Worm (Caenorhabditis elegans) whole organism, late embryonic: ENCODE measurements around the gene srt-44.

Source experiments
- K02D7.2 ChIP-seq: sonication (generic microtip); optimal IDR thresholded peaks from 2 replicates; lab custom pipeline; 2017; ENCODE audit warnings: mild to moderate bottlenecking, missing genetic modification characterization, missing compliant biosample characterization
- K09A11.1 ChIP-seq: sonication (generic microtip); optimal IDR thresholded peaks from 2 replicates; lab custom pipeline; 2017; ENCODE audit warnings: antibody characterized with exemption, mild to moderate bottlenecking, missing genetic modification characterization, missing compliant biosample characterization; ENCODE audit not compliant: insufficient read depth
- Y22D7AL.16 ChIP-seq: sonication (generic microtip); optimal IDR thresholded peaks from 2 replicates; lab custom pipeline; 2016; ENCODE audit warnings: missing genetic modification characterization, missing compliant biosample characterization
- ceh-14 ChIP-seq: sonication (generic microtip); optimal IDR thresholded peaks from 2 replicates; lab custom pipeline; 2016; ENCODE audit warnings: missing genotype, missing genetic modification characterization, missing compliant biosample characterization
- ceh-18 ChIP-seq: sonication (generic microtip); optimal IDR thresholded peaks from 2 replicates; lab custom pipeline; 2016; ENCODE audit warnings: missing genetic modification characterization, missing compliant biosample characterization
- ceh-22 ChIP-seq: sonication (generic microtip); optimal IDR thresholded peaks from 2 replicates; lab custom pipeline; 2017; ENCODE audit warnings: missing biosample characterization, missing genetic modification characterization
- ceh-30 ChIP-seq: fragments of 150-350 bp; optimal IDR thresholded peaks from 2 replicates; lab custom pipeline; 2014; ENCODE audit warnings: missing biosample characterization, missing genetic modification characterization
- ceh-31 ChIP-seq: sonication (generic microtip); optimal IDR thresholded peaks from 2 replicates; lab custom pipeline; 2016; ENCODE audit warnings: missing genetic modification characterization, missing compliant biosample characterization
- ceh-6 ChIP-seq: fragments of 200-800 bp; sonication (Bioruptor generic); optimal IDR thresholded peaks from 2 replicates; lab custom pipeline; 2018; ENCODE audit warnings: mild to moderate bottlenecking, missing genetic modification characterization, missing compliant biosample characterization
- dmd-4 ChIP-seq: sonication (generic microtip); optimal IDR thresholded peaks from 2 replicates; lab custom pipeline; 2016; ENCODE audit warnings: borderline replicate concordance, missing genetic modification characterization, missing compliant biosample characterization
- elt-2 ChIP-seq: sonication (generic microtip); optimal IDR thresholded peaks from 2 replicates; lab custom pipeline; 2016; ENCODE audit warnings: missing genetic modification reagents, missing genetic modification characterization, missing compliant biosample characterization
- elt-4 ChIP-seq: sonication (generic microtip); optimal IDR thresholded peaks from 2 replicates; lab custom pipeline; 2016; ENCODE audit warnings: missing genetic modification characterization, missing compliant biosample characterization
- eyg-1 ChIP-seq: sonication (generic microtip); optimal IDR thresholded peaks from 2 replicates; lab custom pipeline; 2016; ENCODE audit warnings: missing genotype, missing genetic modification characterization, missing compliant biosample characterization
- fkh-10 ChIP-seq: fragments of 150-350 bp; optimal IDR thresholded peaks from 2 replicates; lab custom pipeline; 2014; ENCODE audit warnings: missing biosample characterization, missing genetic modification reagents, missing genetic modification characterization
- hlh-30 ChIP-seq: sonication (generic microtip); optimal IDR thresholded peaks from 2 replicates; lab custom pipeline; 2017; ENCODE audit warnings: antibody characterized with exemption, missing genetic modification characterization, missing compliant biosample characterization; ENCODE audit not compliant: insufficient read depth
- hlh-6 ChIP-seq: sonication (generic microtip); optimal IDR thresholded peaks from 2 replicates; lab custom pipeline; 2016; ENCODE audit warnings: missing genotype, missing genetic modification characterization, missing compliant biosample characterization
- hlh-8 ChIP-seq: sonication (generic microtip); optimal IDR thresholded peaks from 2 replicates; lab custom pipeline; 2016; ENCODE audit warnings: missing genotype, missing genetic modification characterization, missing compliant biosample characterization
- lim-6 ChIP-seq: sonication (generic microtip); optimal IDR thresholded peaks from 2 replicates; lab custom pipeline; 2016; ENCODE audit warnings: missing genetic modification characterization, missing compliant biosample characterization
- lin-11 ChIP-seq: fragments of 200-800 bp; sonication (Bioruptor generic); optimal IDR thresholded peaks from 2 replicates; lab custom pipeline; 2018; ENCODE audit warnings: mild to moderate bottlenecking, missing genetic modification characterization, missing compliant biosample characterization
- nfya-1 ChIP-seq: sonication (generic microtip); optimal IDR thresholded peaks from 2 replicates; lab custom pipeline; 2017; ENCODE audit warnings: missing genetic modification characterization, mild to moderate bottlenecking, missing compliant biosample characterization, antibody characterized with exemption, moderate library complexity
- nhr-11 ChIP-seq: fragments of 150-350 bp; optimal IDR thresholded peaks from 2 replicates; lab custom pipeline; 2014; ENCODE audit warnings: missing biosample characterization, missing genetic modification characterization
- pat-9 ChIP-seq: fragments of 200-800 bp; sonication (Bioruptor generic); optimal IDR thresholded peaks from 2 replicates; lab custom pipeline; 2018; ENCODE audit warnings: mild to moderate bottlenecking, missing genetic modification characterization, moderate library complexity, missing compliant biosample characterization
- pax-1 ChIP-seq: fragments of 150-350 bp; optimal IDR thresholded peaks from 2 replicates; lab custom pipeline; 2014; ENCODE audit warnings: missing biosample characterization, missing genetic modification characterization
- pha-2 ChIP-seq: sonication (generic microtip); optimal IDR thresholded peaks from 2 replicates; lab custom pipeline; 2017; ENCODE audit warnings: mild to moderate bottlenecking, missing genetic modification characterization, missing compliant biosample characterization
- pha-4 ChIP-seq: fragments of 150-350 bp; optimal IDR thresholded peaks from 2 replicates; lab custom pipeline; 2018; ENCODE audit warnings: missing biosample characterization, missing genetic modification reagents, missing genetic modification characterization
- pros-1 ChIP-seq: fragments of 150-350 bp; optimal IDR thresholded peaks from 2 replicates; lab custom pipeline; 2014; ENCODE audit warnings: missing biosample characterization, missing genetic modification reagents, missing genetic modification characterization
- rnt-1 ChIP-seq: sonication (generic microtip); optimal IDR thresholded peaks from 2 replicates; lab custom pipeline; 2016; ENCODE audit warnings: missing genetic modification characterization, missing compliant biosample characterization
- sox-2 ChIP-seq: fragments of 200-800 bp; sonication (Bioruptor generic); IDR thresholded peaks from 2 replicates; pipeline ENCODE4 v1.3.6; 2022; ENCODE audit warnings: missing genetic modification reagents, missing genetic modification characterization, missing compliant biosample characterization
- sox-4 ChIP-seq: sonication (generic microtip); optimal IDR thresholded peaks from 2 replicates; lab custom pipeline; 2017; ENCODE audit warnings: mild to moderate bottlenecking, missing genetic modification characterization, inconsistent platforms, missing compliant biosample characterization
- unc-55 ChIP-seq: sonication (generic microtip); optimal IDR thresholded peaks from 2 replicates; lab custom pipeline; 2017; ENCODE audit warnings: missing biosample characterization, missing genetic modification reagents, missing genetic modification characterization
- unc-86 ChIP-seq: sonication (generic microtip); optimal IDR thresholded peaks from 2 replicates; lab custom pipeline; 2016; ENCODE audit warnings: missing genetic modification characterization, missing compliant biosample characterization
- zip-5 ChIP-seq: sonication (generic microtip); optimal IDR thresholded peaks from 2 replicates; lab custom pipeline; 2016; ENCODE audit warnings: missing genetic modification characterization, missing compliant biosample characterization

srt-44 gene

DNA sequence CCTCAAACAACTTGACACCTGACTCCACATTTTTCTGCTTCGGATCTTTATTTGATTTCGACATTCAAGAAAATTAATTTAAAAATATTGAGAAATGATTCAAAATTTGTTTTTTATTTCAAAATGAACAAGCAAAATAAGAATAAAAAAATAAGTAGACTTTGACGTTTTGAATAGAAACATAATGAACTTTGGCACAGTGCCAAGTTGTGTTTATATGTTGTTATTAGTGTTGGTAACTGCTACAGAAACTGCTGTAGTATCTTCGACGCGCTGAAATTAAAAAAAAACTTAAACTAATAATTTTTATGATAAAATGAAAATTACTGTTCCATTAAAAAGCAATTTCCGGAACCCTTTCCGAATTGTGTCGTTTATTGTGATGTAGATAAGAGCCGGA, 37.8 kb upstream of the srt-44 start, which contains the start of gene Y41E3.18:
Gene Y41E3.18, minus strand, starts transcription at position 101 of the 400 bp plus-strand sequence.
- TF ChIP-seq pax-1 (tag; lab: Kevin White, UChicago) (no peak), hlh-30 (tag; lab: Kevin White, UChicago) (no peak), ceh-30 (tag; lab: Kevin White, UChicago) (no peak), unc-55 (GFP tag; lab: Kevin White, UChicago) (no peak), rnt-1 (no peak), pha-2 (tag; lab: Kevin White, UChicago) (no peak), hlh-6 (tag; lab: Kevin White, UChicago) (no peak), ceh-18 (tag; lab: Kevin White, UChicago) (no peak), ceh-31 (no peak), K09A11.1 (tag; lab: Kevin White, UChicago) (no peak), ceh-6 (GFP tag; lab: Kevin White, UChicago) (no peak), ceh-14 (tag; lab: Kevin White, UChicago) (no peak), pros-1 (no peak), K02D7.2 (no peak)

DNA sequence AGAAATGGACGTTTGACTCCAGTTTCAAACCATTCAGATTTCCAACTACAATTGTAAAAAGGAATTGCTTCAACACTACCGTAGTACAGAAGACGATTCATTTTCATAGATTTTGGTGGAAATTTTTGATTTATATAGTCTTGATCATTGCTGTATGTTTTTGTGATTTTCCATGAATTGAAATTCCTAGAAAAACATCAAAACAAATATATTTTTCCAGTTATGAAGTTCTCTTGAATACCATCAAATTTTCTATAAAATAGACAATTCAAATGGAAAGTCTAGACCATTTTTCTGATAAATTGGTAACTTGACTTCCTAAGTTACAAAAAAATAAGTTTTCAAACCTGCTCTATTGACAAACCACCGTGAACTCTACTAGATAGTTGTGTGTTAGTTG, 34.6 kb upstream of the srt-44 start, which contains the start of gene srt-48:
Gene srt-48, minus strand, starts transcription at position 101 of the 400 bp plus-strand sequence.
- TF ChIP-seq sox-4 (tag; lab: Kevin White, UChicago) = no peak
- TF ChIP-seq K09A11.1 (tag; lab: Kevin White, UChicago) = no peak

ce11 chrIV:15074392-15074791, 29.0 kb upstream of the srt-44 start, which contains the start of gene srt-50:
Gene srt-50, plus strand, starts transcription at chrIV:15074692.
- TF ChIP-seq ceh-18 (tag; lab: Kevin White, UChicago) (no peak), fkh-10 (GFP tag; lab: Kevin White, UChicago) (no peak), nhr-11 (tag; lab: Kevin White, UChicago) (no peak), pat-9 (no peak), ceh-22 (no peak), dmd-4 (tag; lab: Kevin White, UChicago) (no peak)

- TF ChIP-seq ceh-30 (tag; lab: Kevin White, UChicago) (no peak), zip-5 (tag; lab: Kevin White, UChicago) (no peak), pros-1 (no peak), elt-2 (no peak), lim-6 (no peak)
Measured at ce11 chrIV:15098294-15098693, 5.1 kb upstream of the srt-44 start, which contains the start of gene srt-49. Gene srt-49, minus strand, starts transcription at chrIV:15098394.

ce11 chrIV:15107218-15107617, 3.8 kb downstream of the srt-44 start:
- no peak for TF ChIP-seq Y22D7AL.16 (tag; lab: Kevin White, UChicago)
- TF ChIP-seq ceh-31 = peak; percentile 40
- peak; percentile 10 for TF ChIP-seq nfya-1 (tag; lab: Kevin White, UChicago)
- TF ChIP-seq unc-86 (tag; lab: Kevin White, UChicago) = no peak
- no peak for TF ChIP-seq elt-2
- TF ChIP-seq elt-4 (tag; lab: Kevin White, UChicago) = no peak
- TF ChIP-seq dmd-4 (tag; lab: Kevin White, UChicago) = no peak
- TF ChIP-seq, all 69 proteins: peak for 2

DNA sequence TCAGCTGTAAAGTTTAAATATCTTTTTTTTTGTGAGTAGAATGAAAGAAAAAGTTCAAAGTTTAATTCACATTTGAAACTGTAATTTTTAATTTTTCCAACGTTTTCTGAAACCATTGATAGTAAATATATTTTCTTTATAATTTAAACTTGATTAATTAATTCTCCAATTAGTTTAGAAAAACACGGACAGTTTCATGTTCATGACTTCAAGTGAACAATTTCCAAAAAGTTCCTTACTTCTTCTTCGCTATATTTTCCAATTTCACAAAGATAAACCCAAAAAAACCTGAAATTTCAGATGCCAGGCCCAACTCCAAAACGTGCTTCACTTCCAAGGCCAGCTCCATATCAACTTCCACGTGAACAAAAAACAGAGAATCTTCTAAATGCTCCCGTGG, 5.0 kb downstream of the srt-44 start, which contains the start of gene M199.2:
Gene M199.2, plus strand, starts transcription at position 301 of the 400 bp plus-strand sequence.
- TF ChIP-seq hlh-8 (tag; lab: Kevin White, UChicago) (no peak), elt-2 (no peak), sox-2 (GFP tag; lab: Robert Waterston, UW) (no peak), ceh-14 (tag; lab: Kevin White, UChicago) (no peak), elt-4 (tag; lab: Kevin White, UChicago) (no peak), lim-6 (no peak), zip-5 (tag; lab: Kevin White, UChicago) (no peak), eyg-1 (no peak), dmd-4 (tag; lab: Kevin White, UChicago) (no peak), pat-9 (no peak), pha-2 (tag; lab: Kevin White, UChicago) (no peak), nfya-1 (tag; lab: Kevin White, UChicago) (no peak), Y22D7AL.16 (tag; lab: Kevin White, UChicago) (no peak), pha-4 (tag; lab: Kevin White, UChicago) (no peak), lin-11 (tag; lab: Kevin White, UChicago) (no peak)
